Worm (Caenorhabditis elegans): ENCODE results near the gene tim-1.

The tim-1 gene

ce11 chrIII:12215596-12215995 is 34.4 kb downstream of the tim-1 start, which contains the start of gene Y75B8A.13:
Gene Y75B8A.13, minus strand, starts transcription at chrIII:12215696.
- TF ChIP-seq aly-1 (tag; optimal IDR thresholded peaks at IDR 0.05) (no peak), hnd-1 (tag; optimal IDR thresholded peaks at IDR 0.05) (no peak), ceh-13 (GFP tag; optimal IDR thresholded peaks at IDR 0.05) (no peak), pes-1 (GFP tag; IDR thresholded peaks at IDR 0.05) (no peak), tra-4 (tag; optimal IDR thresholded peaks at IDR 0.05) (no peak), ets-7 (tag; optimal IDR thresholded peaks at IDR 0.05) (no peak), scrt-1 (GFP tag; IDR thresholded peaks at IDR 0.05) (no peak), B0310.2 (tag; optimal IDR thresholded peaks at IDR 0.05) (no peak), sea-1 (GFP tag; conservative IDR thresholded peaks at IDR 0.05) (no peak), ama-1 (optimal IDR thresholded peaks at IDR 0.05) (no peak), ceh-36 (tag; optimal IDR thresholded peaks at IDR 0.05) (no peak), hmbx-1 (tag; optimal IDR thresholded peaks at IDR 0.05) (no peak), F13C5.2 (tag; optimal IDR thresholded peaks at IDR 0.05) (no peak), flt-1 (GFP tag; IDR thresholded peaks at IDR 0.05) (no peak), tbx-11 (GFP tag; IDR thresholded peaks at IDR 0.05) (no peak), tbx-37 (GFP tag; conservative IDR thresholded peaks at IDR 0.05) (no peak), hmg-4 (GFP tag; optimal IDR thresholded peaks at IDR 0.05) (no peak)

- TF ChIP-seq B0310.2 (tag; optimal IDR thresholded peaks at IDR 0.05) = no peak
- TF ChIP-seq hmbx-1 (tag; optimal IDR thresholded peaks at IDR 0.05) = no peak
- TF ChIP-seq hmg-4 (GFP tag; optimal IDR thresholded peaks at IDR 0.05) = no peak
Observed at ce11 chrIII:12207574-12207973, 42.4 kb downstream of the tim-1 start.

- TF ChIP-seq scrt-1 (GFP tag; IDR thresholded peaks at IDR 0.05) = no peak
- TF ChIP-seq sea-1 (GFP tag; conservative IDR thresholded peaks at IDR 0.05) = no peak
- TF ChIP-seq aly-1 (tag; optimal IDR thresholded peaks at IDR 0.05) = no peak
- TF ChIP-seq hmbx-1 (tag; optimal IDR thresholded peaks at IDR 0.05) = no peak
- TF ChIP-seq ceh-36 (tag; optimal IDR thresholded peaks at IDR 0.05) = no peak
- no peak for TF ChIP-seq ets-7 (tag; optimal IDR thresholded peaks at IDR 0.05)
- TF ChIP-seq flt-1 (GFP tag; IDR thresholded peaks at IDR 0.05) = no peak
- no peak for TF ChIP-seq tbx-11 (GFP tag; IDR thresholded peaks at IDR 0.05)
Observed at ce11 chrIII:12205271-12205670, 44.7 kb downstream of the tim-1 start.

ce11 chrIII:12202437-12202836 is 47.5 kb downstream of the tim-1 start, which contains the start of gene osm-12:
Gene osm-12, minus strand, starts transcription at chrIII:12202537.
- no peak for TF ChIP-seq tra-4 (tag; optimal IDR thresholded peaks at IDR 0.05)
- TF ChIP-seq ets-7 (tag; optimal IDR thresholded peaks at IDR 0.05) = no peak
- TF ChIP-seq ceh-36 (tag; optimal IDR thresholded peaks at IDR 0.05) = no peak
- no peak for TF ChIP-seq hmg-4 (GFP tag; optimal IDR thresholded peaks at IDR 0.05)
- TF ChIP-seq B0310.2 (tag; optimal IDR thresholded peaks at IDR 0.05) = no peak
- TF ChIP-seq aly-1 (tag; optimal IDR thresholded peaks at IDR 0.05) = no peak
- TF ChIP-seq pes-1 (GFP tag; IDR thresholded peaks at IDR 0.05) = no peak
- TF ChIP-seq tbx-11 (GFP tag; IDR thresholded peaks at IDR 0.05) = no peak

- no peak for TF ChIP-seq ets-7 (tag; optimal IDR thresholded peaks at IDR 0.05)
- TF ChIP-seq pes-1 (GFP tag; IDR thresholded peaks at IDR 0.05) = no peak
- TF ChIP-seq ceh-36 (tag; optimal IDR thresholded peaks at IDR 0.05) = no peak
- TF ChIP-seq tbx-11 (GFP tag; IDR thresholded peaks at IDR 0.05) = no peak
- TF ChIP-seq tra-4 (tag; optimal IDR thresholded peaks at IDR 0.05) = no peak
- no peak for TF ChIP-seq flt-1 (GFP tag; IDR thresholded peaks at IDR 0.05)
- TF ChIP-seq hmg-4 (GFP tag; optimal IDR thresholded peaks at IDR 0.05) = no peak
- TF ChIP-seq aly-1 (tag; optimal IDR thresholded peaks at IDR 0.05) = no peak
- no peak for TF ChIP-seq ceh-13 (GFP tag; optimal IDR thresholded peaks at IDR 0.05)
- TF ChIP-seq B0310.2 (tag; optimal IDR thresholded peaks at IDR 0.05) = no peak
Observed at ce11 chrIII:12198135-12198534, 51.8 kb downstream of the tim-1 start.

- TF ChIP-seq ama-1 (optimal IDR thresholded peaks at IDR 0.05) (no peak), ceh-36 (tag; optimal IDR thresholded peaks at IDR 0.05) (peak; percentile 79), ets-7 (tag; optimal IDR thresholded peaks at IDR 0.05) (no peak)
Observed at ce11 chrIII:12195991-12196390, 54.0 kb downstream of the tim-1 start.

ce11 chrIII:12194190-12194589 is 55.8 kb downstream of the tim-1 start, which contains the start of gene Y75B8A.44:
Gene Y75B8A.44, plus strand, starts transcription at chrIII:12194490.
- no peak for TF ChIP-seq ama-1 (optimal IDR thresholded peaks at IDR 0.05)
- no peak for TF ChIP-seq hmbx-1 (tag; optimal IDR thresholded peaks at IDR 0.05)
- TF ChIP-seq sea-1 (GFP tag; conservative IDR thresholded peaks at IDR 0.05) = no peak
- no peak for TF ChIP-seq ceh-36 (tag; optimal IDR thresholded peaks at IDR 0.05)
- no peak for TF ChIP-seq hnd-1 (tag; optimal IDR thresholded peaks at IDR 0.05)
- TF ChIP-seq ceh-13 (GFP tag; optimal IDR thresholded peaks at IDR 0.05) = no peak
- TF ChIP-seq tbx-11 (GFP tag; IDR thresholded peaks at IDR 0.05) = no peak
- no peak for TF ChIP-seq B0310.2 (tag; optimal IDR thresholded peaks at IDR 0.05)
- no peak for TF ChIP-seq pes-1 (GFP tag; IDR thresholded peaks at IDR 0.05)
- TF ChIP-seq aly-1 (tag; optimal IDR thresholded peaks at IDR 0.05) = no peak
- no peak for TF ChIP-seq ets-7 (tag; optimal IDR thresholded peaks at IDR 0.05)
- TF ChIP-seq flt-1 (GFP tag; IDR thresholded peaks at IDR 0.05) = no peak
- no peak for TF ChIP-seq tra-4 (tag; optimal IDR thresholded peaks at IDR 0.05)
- no peak for TF ChIP-seq tbx-37 (GFP tag; conservative IDR thresholded peaks at IDR 0.05)
